Fruit fly (Drosophila melanogaster): Measurements from ENCODE around the gene CG3626.
A peak's percentile ranks its signal among the peaks of the same experiment; 100 is the strongest.

CG3626 gene

dm6 chrX:4391326-4391761, 25.1 kb downstream of the CG3626 start:
- TF ChIP-seq CG12768 (GFP tag; optimal IDR thresholded peaks at IDR 0.05) (no peak), CG1620 (GFP tag; optimal IDR thresholded peaks at IDR 0.05) (no peak), tj (GFP tag; optimal IDR thresholded peaks at IDR 0.05) (no peak), CG5204 (GFP tag; optimal IDR thresholded peaks at IDR 0.05) (no peak), CG33017 (tag; optimal IDR thresholded peaks at IDR 0.05) (no peak), bab1 (GFP tag; optimal IDR thresholded peaks at IDR 0.05) (no peak), kay (GFP tag; ENCODE audit: borderline replicate concordance) (no peak), Clk (GFP tag; optimal IDR thresholded peaks at IDR 0.05) (no peak), toe (GFP tag; optimal IDR thresholded peaks at IDR 0.05) (no peak), ovo (GFP tag; optimal IDR thresholded peaks at IDR 0.05) (no peak), pad (GFP tag; optimal IDR thresholded peaks at IDR 0.05) (no peak), CG11617 (GFP tag; optimal IDR thresholded peaks at IDR 0.05) (no peak), CG14711 (tag; optimal IDR thresholded peaks at IDR 0.05) (no peak), CG7045 (GFP tag; optimal IDR thresholded peaks at IDR 0.05) (no peak), CG7101 (tag; optimal IDR thresholded peaks at IDR 0.05) (no peak), Hr96 (GFP tag; optimal IDR thresholded peaks at IDR 0.05) (no peak)

dm6 chrX:4399700-4400099, 33.5 kb downstream of the CG3626 start:
- TF ChIP-seq cic (GFP tag; optimal IDR thresholded peaks at IDR 0.05) (no peak), CG33017 (tag; optimal IDR thresholded peaks at IDR 0.05) (no peak), CG7101 (tag; optimal IDR thresholded peaks at IDR 0.05) (no peak), toe (GFP tag; optimal IDR thresholded peaks at IDR 0.05) (no peak), tj (GFP tag; optimal IDR thresholded peaks at IDR 0.05) (no peak), Hr96 (GFP tag; optimal IDR thresholded peaks at IDR 0.05) (no peak), pad (GFP tag; optimal IDR thresholded peaks at IDR 0.05) (no peak), Clk (GFP tag; optimal IDR thresholded peaks at IDR 0.05) (no peak), kay (GFP tag; ENCODE audit: borderline replicate concordance) (no peak), CG11617 (GFP tag; optimal IDR thresholded peaks at IDR 0.05) (no peak)

dm6 chrX:4401540-4402138, 35.4 kb downstream of the CG3626 start:
- TF ChIP-seq CG5204 (GFP tag; optimal IDR thresholded peaks at IDR 0.05) = no peak
- no peak for TF ChIP-seq CG11617 (GFP tag; optimal IDR thresholded peaks at IDR 0.05)
- no peak for TF ChIP-seq CG12768 (GFP tag; optimal IDR thresholded peaks at IDR 0.05)
- TF ChIP-seq CG7101 (tag; optimal IDR thresholded peaks at IDR 0.05) = no peak
- TF ChIP-seq bab1 (GFP tag; optimal IDR thresholded peaks at IDR 0.05) = no peak
- no peak for TF ChIP-seq kay (GFP tag; ENCODE audit: borderline replicate concordance)
- no peak for TF ChIP-seq cic (GFP tag; optimal IDR thresholded peaks at IDR 0.05)
- TF ChIP-seq Crg-1 (GFP tag; optimal IDR thresholded peaks at IDR 0.05) = no peak
- TF ChIP-seq CG7045 (GFP tag; optimal IDR thresholded peaks at IDR 0.05) = no peak
- no peak for TF ChIP-seq cnc (optimal IDR thresholded peaks at IDR 0.05)
- TF ChIP-seq Hr96 (GFP tag; optimal IDR thresholded peaks at IDR 0.05) = no peak
- TF ChIP-seq toe (GFP tag; optimal IDR thresholded peaks at IDR 0.05) = no peak
- TF ChIP-seq pad (GFP tag; optimal IDR thresholded peaks at IDR 0.05) = no peak
- TF ChIP-seq Mnt (GFP tag; optimal IDR thresholded peaks at IDR 0.05) = no peak
- TF ChIP-seq CG14711 (tag; optimal IDR thresholded peaks at IDR 0.05) = no peak

- TF ChIP-seq pad (GFP tag; optimal IDR thresholded peaks at IDR 0.05) (peak; percentile 86), ovo (GFP tag; optimal IDR thresholded peaks at IDR 0.05) (peak; percentile 6), cnc (optimal IDR thresholded peaks at IDR 0.05) (no peak), tj (GFP tag; optimal IDR thresholded peaks at IDR 0.05) (no peak)
Measured at dm6 chrX:4411405-4411993, 45.3 kb downstream of the CG3626 start.

- TF ChIP-seq CG7101 (tag; optimal IDR thresholded peaks at IDR 0.05) (no peak), CG14711 (tag; optimal IDR thresholded peaks at IDR 0.05) (no peak), CG5204 (GFP tag; optimal IDR thresholded peaks at IDR 0.05) (no peak), CG7045 (GFP tag; optimal IDR thresholded peaks at IDR 0.05) (no peak), CG33017 (tag; optimal IDR thresholded peaks at IDR 0.05) (no peak), CG11617 (GFP tag; optimal IDR thresholded peaks at IDR 0.05) (no peak), Crg-1 (GFP tag; optimal IDR thresholded peaks at IDR 0.05) (no peak), CG12768 (GFP tag; optimal IDR thresholded peaks at IDR 0.05) (no peak), kay (GFP tag; ENCODE audit: borderline replicate concordance) (no peak), toe (GFP tag; optimal IDR thresholded peaks at IDR 0.05) (no peak), cnc (optimal IDR thresholded peaks at IDR 0.05) (no peak), pad (GFP tag; optimal IDR thresholded peaks at IDR 0.05) (no peak), Hr96 (GFP tag; optimal IDR thresholded peaks at IDR 0.05) (no peak), CG1620 (GFP tag; optimal IDR thresholded peaks at IDR 0.05) (no peak), ovo (GFP tag; optimal IDR thresholded peaks at IDR 0.05) (no peak), bab1 (GFP tag; optimal IDR thresholded peaks at IDR 0.05) (no peak), Mnt (GFP tag; optimal IDR thresholded peaks at IDR 0.05) (no peak)
Measured at dm6 chrX:4412546-4412945, 46.3 kb downstream of the CG3626 start, which contains the start of gene bi. bi (plus strand) TSS chrX:4412856.

- TF ChIP-seq CG33017 (tag; optimal IDR thresholded peaks at IDR 0.05) (no peak), cnc (optimal IDR thresholded peaks at IDR 0.05) (no peak), CG5204 (GFP tag; optimal IDR thresholded peaks at IDR 0.05) (no peak), kay (GFP tag; ENCODE audit: borderline replicate concordance) (no peak)
Measured at dm6 chrX:4413146-4413545, 46.9 kb downstream of the CG3626 start.
